Worm (Caenorhabditis elegans): Measurements from ENCODE around the gene F45H10.5.

Gene F45H10.5

ce11 chrII:13503653-13504052, 2.0 kb downstream of the F45H10.5 start, which contains the start of gene F54F11.1:
TSS of gene F54F11.1 (plus strand) at chrII:13503953.
- TF ChIP-seq unc-86 (tag; optimal IDR thresholded peaks at IDR 0.05) = peak; percentile 39
- TF ChIP-seq pqm-1 (tag; optimal IDR thresholded peaks at IDR 0.05) = no peak

ce11 chrII:13505386-13505785, 3.7 kb downstream of the F45H10.5 start:
- TF ChIP-seq egl-27 (tag; optimal IDR thresholded peaks at IDR 0.05) = no peak
- TF ChIP-seq mep-1 (tag; optimal IDR thresholded peaks at IDR 0.05) = no peak
- no peak for TF ChIP-seq egl-13 (tag; optimal IDR thresholded peaks at IDR 0.05)
- TF ChIP-seq fkh-8 (tag; optimal IDR thresholded peaks at IDR 0.05) = no peak
- no peak for TF ChIP-seq ceh-63 (GFP tag; optimal IDR thresholded peaks at IDR 0.05)
- TF ChIP-seq grh-1 (GFP tag; IDR thresholded peaks at IDR 0.05) = no peak
- no peak for TF ChIP-seq lin-15B (tag; optimal IDR thresholded peaks at IDR 0.05)
- TF ChIP-seq dpl-1 (GFP tag; optimal IDR thresholded peaks at IDR 0.05) = no peak
- TF ChIP-seq lir-3 (tag; optimal IDR thresholded peaks at IDR 0.05; ENCODE audit: poor library complexity) = no peak
- no peak for TF ChIP-seq blmp-1 (tag; optimal IDR thresholded peaks at IDR 0.05)
- no peak for TF ChIP-seq unc-86 (tag; optimal IDR thresholded peaks at IDR 0.05)

- no peak for TF ChIP-seq mef-2 (tag; optimal IDR thresholded peaks at IDR 0.05)
- TF ChIP-seq efl-1 (optimal IDR thresholded peaks at IDR 0.05) = no peak
- peak in 1 of 2 experiments; percentile 41 for TF ChIP-seq efl-1 (GFP tag; optimal IDR thresholded peaks at IDR 0.05 in 1 of 2)
- no peak for TF ChIP-seq snpc-4 (tag; optimal IDR thresholded peaks at IDR 0.05)
- no peak for TF ChIP-seq pqm-1 (tag; optimal IDR thresholded peaks at IDR 0.05)
- no peak for TF ChIP-seq ceh-90 (tag; optimal IDR thresholded peaks at IDR 0.05)
- no peak for TF ChIP-seq unc-86 (tag; optimal IDR thresholded peaks at IDR 0.05)
- no peak for TF ChIP-seq F16B12.6 (tag; optimal IDR thresholded peaks at IDR 0.05)
- no peak for TF ChIP-seq swsn-7 (tag; optimal IDR thresholded peaks at IDR 0.05)
- peak; percentile 25 for TF ChIP-seq elt-2 (tag; optimal IDR thresholded peaks at IDR 0.05)
- TF ChIP-seq C04F5.9 (tag; optimal IDR thresholded peaks at IDR 0.05) = no peak
- no peak for TF ChIP-seq jun-1 (tag; optimal IDR thresholded peaks at IDR 0.05)
- no peak for TF ChIP-seq vab-15 (tag; optimal IDR thresholded peaks at IDR 0.05)
Observed at ce11 chrII:13505977-13506568, 4.4 kb downstream of the F45H10.5 start.

ce11 chrII:13507535-13507934, 5.9 kb downstream of the F45H10.5 start, which contains the start of gene nep-17:
TSS of gene nep-17 (plus strand) at chrII:13507819.
- TF ChIP-seq elt-2 (tag; optimal IDR thresholded peaks at IDR 0.05) (peak; percentile 64), ama-1 (optimal IDR thresholded peaks at IDR 0.05) (no peak)

ce11 chrII:13508607-13509006, 6.9 kb downstream of the F45H10.5 start:
- TF ChIP-seq sup-37 (GFP tag; optimal IDR thresholded peaks at IDR 0.05) (no peak), elt-2 (tag; optimal IDR thresholded peaks at IDR 0.05) (peak; percentile 25)

- TF ChIP-seq ztf-4 (tag; optimal IDR thresholded peaks at IDR 0.05) (no peak), grh-1 (GFP tag; IDR thresholded peaks at IDR 0.05) (no peak), mab-9 (GFP tag; IDR thresholded peaks at IDR 0.05) (no peak), nhr-28 (tag; optimal IDR thresholded peaks at IDR 0.05) (no peak), sptf-1 (tag; optimal IDR thresholded peaks at IDR 0.05) (no peak), nhr-11 (tag; optimal IDR thresholded peaks at IDR 0.05) (no peak), dpl-1 (GFP tag; optimal IDR thresholded peaks at IDR 0.05) (no peak), unc-98 (GFP tag; IDR thresholded peaks at IDR 0.05) (no peak), irx-1 (tag; optimal IDR thresholded peaks at IDR 0.05) (no peak), fkh-8 (tag; optimal IDR thresholded peaks at IDR 0.05) (no peak), lin-15B (tag; optimal IDR thresholded peaks at IDR 0.05) (no peak), nhr-85 (tag) (no peak), nhr-47 (tag; optimal IDR thresholded peaks at IDR 0.05) (no peak), F16B12.6 (tag; optimal IDR thresholded peaks at IDR 0.05) (no peak), hpl-2 (GFP tag; optimal IDR thresholded peaks at IDR 0.05) (no peak), lsy-2 (tag; optimal IDR thresholded peaks at IDR 0.05) (no peak), swsn-7 (tag; optimal IDR thresholded peaks at IDR 0.05) (no peak), pag-3 (tag; optimal IDR thresholded peaks at IDR 0.05; ENCODE audit: borderline replicate concordance, insufficient read depth) (no peak), mef-2 (tag; optimal IDR thresholded peaks at IDR 0.05) (no peak)
Observed at ce11 chrII:13515813-13516212, 14.1 kb downstream of the F45H10.5 start.
